Worm (Caenorhabditis elegans): Measurements from ENCODE around the gene F59A6.2.

- TF ChIP-seq cog-1 (tag; optimal IDR thresholded peaks at IDR 0.05) (no peak), ref-1 (GFP tag; conservative IDR thresholded peaks at IDR 0.05) (no peak), ztf-29 (GFP tag; IDR thresholded peaks at IDR 0.05) (no peak), flt-1 (GFP tag; IDR thresholded peaks at IDR 0.05) (no peak), T22C8.4 (GFP tag; IDR thresholded peaks at IDR 0.05) (no peak), ztf-23 (GFP tag; IDR thresholded peaks at IDR 0.05) (no peak)
Observed at ce11 chrII:5046209-5047200, 32.0 kb downstream of the F59A6.2 start.
